Worm (Caenorhabditis elegans) whole organism, L4 larva: ENCODE results near the gene W03C9.1.

Experiments used
- D1046.2 ChIP-seq: fragments of 200-800 bp; sonication (Bioruptor generic); IDR thresholded peaks from 2 replicates; pipeline ENCODE4 v1.3.6; 2022; ENCODE audit warnings: missing genetic modification characterization, missing compliant biosample characterization
- F10B5.3 ChIP-seq: sonication (generic microtip); optimal IDR thresholded peaks from 2 replicates; lab custom pipeline; 2016; ENCODE audit warnings: mild to moderate bottlenecking, missing genetic modification characterization, missing compliant biosample characterization
- R02D3.7 ChIP-seq: fragments of 150-350 bp; sonication (generic microtip); optimal IDR thresholded peaks from 3 replicates; lab custom pipeline; 2014; ENCODE audit warnings: missing biosample characterization, missing genetic modification characterization
- T20F7.1 ChIP-seq: fragments of 200-800 bp; sonication (Bioruptor generic); optimal IDR thresholded peaks from 2 replicates; lab custom pipeline; 2018; ENCODE audit warnings: mild to moderate bottlenecking, missing genetic modification characterization, missing compliant biosample characterization
- Y48G9A.11 ChIP-seq: fragments of 200-800 bp; sonication (Bioruptor generic); IDR thresholded peaks from 2 replicates; pipeline ENCODE4 v1.3.6; 2022; ENCODE audit warnings: missing genetic modification reagents, missing genetic modification characterization, missing compliant biosample characterization
- Y75B8A.6 ChIP-seq: fragments of 200-800 bp; sonication (Bioruptor generic); IDR thresholded peaks from 2 replicates; pipeline ENCODE4 v1.3.6; 2022; ENCODE audit warnings: missing genetic modification reagents, missing genetic modification characterization, missing compliant biosample characterization
- ZK546.5 ChIP-seq, 2 experiments: sonication (generic microtip); optimal IDR thresholded peaks; 2 replicates each; lab custom pipeline; 2017; ENCODE audit warnings: missing biosample characterization in 2 of 2, missing genetic modification characterization in 2 of 2
- aha-1 ChIP-seq: fragments of 150-350 bp; peaks from one replicate; lab custom pipeline; 2014; ENCODE audit warnings: missing biosample characterization, missing genetic modification characterization
- aly-2 ChIP-seq: sonication (generic microtip); optimal IDR thresholded peaks from 2 replicates; lab custom pipeline; 2018; ENCODE audit warnings: missing biosample characterization, missing genetic modification characterization
- ama-1 ChIP-seq: fragments of 150-350 bp; optimal IDR thresholded peaks from 2 replicates; lab custom pipeline; 2014; ENCODE audit warnings: inconsistent platforms, mixed read lengths
- arid-1 ChIP-seq: fragments of 200-800 bp; sonication (Bioruptor generic); conservative IDR thresholded peaks from 2 replicates; pipeline ENCODE4 v1.3.6; 2022; ENCODE audit warnings: missing genetic modification reagents, missing genetic modification characterization, missing compliant biosample characterization
- ceh-32 ChIP-seq: sonication (generic microtip); optimal IDR thresholded peaks from 2 replicates; lab custom pipeline; 2016; ENCODE audit warnings: mild to moderate bottlenecking, missing genetic modification characterization, missing compliant biosample characterization; ENCODE audit not compliant: poor library complexity
- ceh-44 ChIP-seq: fragments of 200-800 bp; sonication (Bioruptor generic); IDR thresholded peaks from 2 replicates; pipeline ENCODE4 v1.3.6; 2022; ENCODE audit warnings: missing genetic modification reagents, missing genetic modification characterization, missing compliant biosample characterization
- cey-2 ChIP-seq: sonication (generic microtip); optimal IDR thresholded peaks from 3 replicates; lab custom pipeline; 2017; ENCODE audit warnings: missing genetic modification characterization, mild to moderate bottlenecking, missing compliant biosample characterization, antibody characterized with exemption, borderline replicate concordance; ENCODE audit not compliant: insufficient read depth
- ctbp-1 ChIP-seq: fragments of 200-800 bp; sonication (Bioruptor generic); IDR thresholded peaks from 2 replicates; pipeline ENCODE4 v1.3.6; 2022; ENCODE audit warnings: missing genetic modification reagents, missing genetic modification characterization, missing compliant biosample characterization
- dmd-6 ChIP-seq: fragments of 200-800 bp; sonication (Bioruptor generic); IDR thresholded peaks from 2 replicates; pipeline ENCODE4 v1.3.6; 2022; ENCODE audit warnings: missing genetic modification reagents, missing genetic modification characterization, missing compliant biosample characterization
- dpl-1 ChIP-seq: fragments of 150-350 bp; optimal IDR thresholded peaks from 2 replicates; lab custom pipeline; 2014; ENCODE audit warnings: missing biosample characterization, missing genetic modification reagents, missing genetic modification characterization
- egl-27 ChIP-seq: sonication (generic microtip); optimal IDR thresholded peaks from 3 replicates; lab custom pipeline; 2017; ENCODE audit warnings: missing biosample characterization, missing genetic modification reagents, missing genetic modification characterization
- fkh-10 ChIP-seq: fragments of 150-350 bp; optimal IDR thresholded peaks from 2 replicates; lab custom pipeline; 2014; ENCODE audit warnings: missing biosample characterization, missing genetic modification reagents, missing genetic modification characterization
- gei-8 ChIP-seq: fragments of 200-800 bp; sonication (Bioruptor generic); optimal IDR thresholded peaks from 2 replicates; lab custom pipeline; 2018; ENCODE audit warnings: mild to moderate bottlenecking, missing genetic modification characterization, missing compliant biosample characterization
- hlh-11 ChIP-seq: fragments of 200-800 bp; sonication (Bioruptor generic); optimal IDR thresholded peaks from 2 replicates; lab custom pipeline; 2018; ENCODE audit warnings: mild to moderate bottlenecking, missing genetic modification characterization, missing compliant biosample characterization
- hmg-1.1 ChIP-seq: fragments of 200-800 bp; sonication (Bioruptor generic); IDR thresholded peaks from 2 replicates; pipeline ENCODE4 v1.3.6; 2022; ENCODE audit warnings: missing genetic modification reagents, missing genetic modification characterization, missing compliant biosample characterization
- lin-13 ChIP-seq: fragments of 150-350 bp; optimal IDR thresholded peaks from 2 replicates; lab custom pipeline; 2014; ENCODE audit warnings: missing biosample characterization, missing genetic modification reagents, missing genetic modification characterization
- lin-38 ChIP-seq: fragments of 200-800 bp; sonication (Bioruptor generic); IDR thresholded peaks from 2 replicates; pipeline ENCODE4 v1.3.6; 2022; ENCODE audit warnings: missing genetic modification reagents, missing genetic modification characterization, missing compliant biosample characterization
- lin-39 ChIP-seq: fragments of 150-350 bp; optimal IDR thresholded peaks from 2 replicates; lab custom pipeline; 2014; ENCODE audit warnings: missing biosample characterization, missing genetic modification reagents, missing genetic modification characterization
- lir-3 ChIP-seq: sonication (generic microtip); optimal IDR thresholded peaks from 2 replicates; lab custom pipeline; 2016; ENCODE audit warnings: mild to moderate bottlenecking, missing genetic modification characterization, missing compliant biosample characterization
- lsy-2 ChIP-seq, 2 experiments: fragments of 150-350 bp in 1 of 2; sonication (generic microtip) in 1 of 2; optimal IDR thresholded peaks; 2 replicates each; lab custom pipeline; 2014 to 2017; ENCODE audit warnings: missing biosample characterization in 2 of 2, missing genetic modification characterization in 2 of 2
- madf-5 ChIP-seq, 2 experiments: fragments of 200-800 bp; sonication (Bioruptor generic); IDR thresholded peaks; 2 replicates each; pipeline ENCODE4 v1.3.6; 2022; ENCODE audit warnings: missing compliant biosample characterization in 2 of 2, missing genetic modification characterization in 2 of 2
- mdl-1 ChIP-seq, 2 experiments: fragments of 150-350 bp in 1 of 2; sonication (generic microtip) in 1 of 2; optimal IDR thresholded peaks; 2 replicates each; lab custom pipeline; 2014 to 2017; ENCODE audit warnings: missing biosample characterization in 2 of 2, missing genetic modification characterization in 2 of 2
- mxl-3 ChIP-seq: fragments of 200-800 bp; sonication (Bioruptor generic); optimal IDR thresholded peaks from 2 replicates; lab custom pipeline; 2018; ENCODE audit warnings: mild to moderate bottlenecking, missing genetic modification characterization, missing compliant biosample characterization
- nhr-102 ChIP-seq: sonication (generic microtip); optimal IDR thresholded peaks from 2 replicates; lab custom pipeline; 2016; ENCODE audit warnings: mild to moderate bottlenecking, missing genetic modification characterization, moderate library complexity, missing compliant biosample characterization
- nhr-111 ChIP-seq: fragments of 200-800 bp; sonication (Bioruptor generic); optimal IDR thresholded peaks from 2 replicates; lab custom pipeline; 2018; ENCODE audit warnings: mild to moderate bottlenecking, missing genetic modification characterization, missing compliant biosample characterization
- nhr-28 ChIP-seq: fragments of 150-350 bp; optimal IDR thresholded peaks from 2 replicates; lab custom pipeline; 2014; ENCODE audit warnings: missing biosample characterization, missing genetic modification characterization
- nhr-42 ChIP-seq: fragments of 200-800 bp; sonication (Bioruptor generic); IDR thresholded peaks from 2 replicates; pipeline ENCODE4 v1.3.6; 2022; ENCODE audit warnings: missing genetic modification characterization, missing compliant biosample characterization
- nhr-48 ChIP-seq: sonication (generic microtip); optimal IDR thresholded peaks from 2 replicates; lab custom pipeline; 2016; ENCODE audit warnings: mild to moderate bottlenecking, missing genetic modification characterization, missing compliant biosample characterization
- nhr-77 ChIP-seq: fragments of 150-350 bp; optimal IDR thresholded peaks from 2 replicates; lab custom pipeline; 2014; ENCODE audit warnings: missing biosample characterization, missing genetic modification characterization
- pqm-1 ChIP-seq: sonication (generic microtip); optimal IDR thresholded peaks from 2 replicates; lab custom pipeline; 2017; ENCODE audit warnings: missing biosample characterization, missing genetic modification characterization
- rbr-2 ChIP-seq: sonication (generic microtip); optimal IDR thresholded peaks from 2 replicates; lab custom pipeline; 2016; ENCODE audit warnings: missing genotype, missing genetic modification characterization, missing compliant biosample characterization
- saeg-2 ChIP-seq: fragments of 200-800 bp; sonication (Bioruptor generic); IDR thresholded peaks from 2 replicates; pipeline ENCODE4 v1.3.6; 2022; ENCODE audit warnings: missing genetic modification reagents, missing genetic modification characterization, missing compliant biosample characterization
- sdz-12 ChIP-seq: fragments of 200-800 bp; sonication (Bioruptor generic); optimal IDR thresholded peaks from 2 replicates; lab custom pipeline; 2018; ENCODE audit warnings: mild to moderate bottlenecking, missing genetic modification characterization, missing compliant biosample characterization
- snpc-1.2 ChIP-seq: fragments of 200-800 bp; sonication (Bioruptor generic); IDR thresholded peaks from 2 replicates; pipeline ENCODE4 v1.3.6; 2022; ENCODE audit warnings: missing genetic modification reagents, missing genetic modification characterization, missing compliant biosample characterization
- snpc-4 ChIP-seq: fragments of 150-350 bp; optimal IDR thresholded peaks from 2 replicates; lab custom pipeline; 2014; ENCODE audit warnings: missing biosample characterization, missing genetic modification characterization
- spr-1 ChIP-seq: sonication (generic microtip); optimal IDR thresholded peaks from 2 replicates; lab custom pipeline; 2016; ENCODE audit warnings: mild to moderate bottlenecking, missing genetic modification characterization, missing compliant biosample characterization
- spr-3 ChIP-seq: fragments of 200-800 bp; sonication (Bioruptor generic); optimal IDR thresholded peaks from 2 replicates; lab custom pipeline; 2018; ENCODE audit warnings: mild to moderate bottlenecking, missing genetic modification characterization, missing compliant biosample characterization
- unc-39 ChIP-seq: sonication (generic microtip); optimal IDR thresholded peaks from 2 replicates; lab custom pipeline; 2017; ENCODE audit warnings: missing biosample characterization, missing genetic modification characterization
- vab-7 ChIP-seq: fragments of 200-800 bp; sonication (Bioruptor generic); IDR thresholded peaks from 2 replicates; pipeline ENCODE4 v1.3.6; 2022; ENCODE audit warnings: missing genetic modification reagents, missing genetic modification characterization, missing compliant biosample characterization
- zfp-3 ChIP-seq: fragments of 200-800 bp; sonication (Bioruptor generic); conservative IDR thresholded peaks from 2 replicates; pipeline ENCODE4 v1.3.6; 2022; ENCODE audit warnings: missing genetic modification reagents, missing genetic modification characterization, missing compliant biosample characterization
- zip-11 ChIP-seq: fragments of 200-800 bp; sonication (Bioruptor generic); IDR thresholded peaks from 2 replicates; pipeline ENCODE4 v1.3.6; 2022; ENCODE audit warnings: missing genetic modification characterization, missing compliant biosample characterization
- zip-2 ChIP-seq: fragments of 150-350 bp; optimal IDR thresholded peaks from 2 replicates; lab custom pipeline; 2014; ENCODE audit warnings: missing biosample characterization, missing genetic modification characterization
- ztf-7 ChIP-seq: fragments of 150-350 bp; optimal IDR thresholded peaks from 2 replicates; lab custom pipeline; 2014; ENCODE audit warnings: missing biosample characterization, missing genetic modification characterization

Gene W03C9.1

DNA sequence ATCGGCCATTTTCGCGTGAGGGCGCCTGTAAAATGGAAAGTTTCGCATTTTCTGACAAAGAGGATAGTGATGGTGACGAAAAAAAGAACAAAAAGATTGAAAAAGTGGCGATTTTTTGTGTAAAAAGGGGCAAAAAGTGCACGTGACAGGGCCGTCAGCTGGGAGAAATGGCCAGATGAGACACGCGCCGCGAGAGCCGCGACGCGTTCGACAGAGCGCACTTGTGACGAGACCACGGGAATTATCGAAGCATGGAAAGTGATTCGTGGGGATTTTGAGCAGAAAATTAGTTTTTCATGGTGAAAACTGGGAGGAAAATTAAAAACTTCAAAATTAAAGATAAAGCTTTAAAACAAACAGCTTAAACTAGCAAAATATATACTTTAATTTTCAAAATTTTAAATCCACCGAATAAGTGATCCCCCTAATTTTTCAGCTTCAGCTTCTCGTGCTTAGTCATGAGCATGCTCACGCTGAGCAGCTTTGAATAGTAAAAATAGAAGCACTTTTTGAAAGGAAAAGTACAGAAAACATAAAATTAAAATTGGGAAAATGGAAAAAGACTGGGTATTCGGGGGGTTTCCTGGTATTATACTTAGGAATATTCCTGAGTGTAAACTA, 5.7 kb upstream of the W03C9.1 start, which contains the start of gene W03C9.5 (continued):
- TF ChIP-seq R02D3.7 (tag; lab: Kevin White, UChicago) (no peak), nhr-48 (peak; percentile 61), T20F7.1 (peak; percentile 91), pqm-1 (no peak), saeg-2 (GFP tag; lab: Robert Waterston, UW) (no peak), egl-27 (no peak), F10B5.3 (tag; lab: Kevin White, UChicago) (no peak), snpc-4 (tag; lab: Kevin White, UChicago) (no peak), snpc-1.2 (GFP tag; lab: Robert Waterston, UW) (no peak), D1046.2 (GFP tag; lab: Robert Waterston, UW) (peak; percentile 83; the same call in 1 of the 2 replicates)

DNA sequence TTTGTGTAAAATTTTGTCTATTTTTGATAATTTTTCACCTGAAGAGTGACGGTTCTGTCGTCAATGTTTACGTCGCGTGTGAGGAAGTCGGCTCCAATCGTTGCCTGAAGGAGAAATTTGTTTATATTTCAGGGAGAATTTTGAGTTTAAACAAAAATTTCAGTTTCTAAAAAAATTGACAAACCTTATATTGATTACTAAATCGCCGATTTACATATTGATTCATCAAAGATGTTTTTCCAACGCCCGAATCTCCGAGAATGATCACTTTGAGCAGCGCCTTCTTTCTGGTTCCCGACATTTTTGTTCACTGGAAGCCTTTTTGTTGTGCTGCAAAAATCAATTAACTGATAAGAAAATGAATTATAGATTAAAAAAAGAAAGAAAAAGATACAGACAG, 4.7 kb upstream of the W03C9.1 start, which contains the start of gene rab-7:
Gene rab-7 (minus strand): TSS at position 330 of the 400 bp plus-strand sequence.
- TF ChIP-seq fkh-10 (GFP tag; lab: Kevin White, UChicago) (no peak), ztf-7 (no peak), arid-1 (no peak), madf-5 (GFP tag; IDR thresholded peaks at IDR 0.05; lab: Robert Waterston, UW) (no peak), Y75B8A.6 (GFP tag; lab: Robert Waterston, UW) (no peak), mdl-1 (tag; optimal IDR thresholded peaks at IDR 0.05; lab: Kevin White, UChicago) (no peak), lin-39 (tag; lab: Kevin White, UChicago) (no peak), zfp-3 (0 out of 2 replicates have a peak, but pooled peaks have one; percentile 46), rbr-2 (tag; lab: Kevin White, UChicago) (no peak), nhr-102 (tag; lab: Kevin White, UChicago) (no peak), dpl-1 (GFP tag; lab: Kevin White, UChicago) (no peak), hmg-1.1 (GFP tag; lab: Robert Waterston, UW) (no peak), zip-2 (tag; lab: Kevin White, UChicago) (no peak), ama-1 (peak; percentile 86), spr-1 (no peak), nhr-28 (no peak), snpc-1.2 (GFP tag; lab: Robert Waterston, UW) (no peak), nhr-111 (no peak), lir-3 (tag; lab: Kevin White, UChicago) (no peak), ZK546.5 (tag; optimal IDR thresholded peaks at IDR 0.05; lab: Kevin White, UChicago) (no peak), lin-13 (GFP tag; lab: Kevin White, UChicago) (peak; percentile 24), hlh-11 (tag; lab: Kevin White, UChicago) (no peak), aha-1 (tag; lab: Kevin White, UChicago) (peak; percentile 95), spr-3 (GFP tag; lab: Kevin White, UChicago) (no peak), dmd-6 (GFP tag; lab: Robert Waterston, UW) (no peak), lsy-2 (tag; optimal IDR thresholded peaks at IDR 0.05; lab: Kevin White, UChicago) (peak in 1 of 2 experiments; percentile 39), ctbp-1 (GFP tag; lab: Robert Waterston, UW) (0 out of 2 replicates have a peak, but pooled peaks have one; percentile 28), ceh-32 (tag; lab: Kevin White, UChicago) (no peak), ceh-44 (GFP tag; lab: Robert Waterston, UW) (no peak), T20F7.1 (no peak), Y48G9A.11 (peak; percentile 44; the same call in 1 of the 2 replicates), mxl-3 (GFP tag; lab: Kevin White, UChicago) (no peak), lin-38 (peak; percentile 63), vab-7 (no peak), nhr-42 (GFP tag; lab: Robert Waterston, UW) (no peak), unc-39 (no peak), sdz-12 (no peak), nhr-77 (tag; lab: Kevin White, UChicago) (peak; percentile 8), cey-2 (no peak), D1046.2 (GFP tag; lab: Robert Waterston, UW) (0 out of 2 replicates have a peak, but pooled peaks have one; percentile 6), zip-11 (GFP tag; lab: Robert Waterston, UW) (no peak), aly-2 (tag; lab: Kevin White, UChicago) (no peak), gei-8 (GFP tag; lab: Kevin White, UChicago) (no peak)
